Worm (Caenorhabditis elegans) whole organism, late embryonic: ENCODE measurements around the gene ifa-1.

ENCODE experiments used
- C08G9.2 ChIP-seq: sonication (generic microtip); optimal IDR thresholded peaks from 2 replicates; lab custom pipeline; 2016; ENCODE audit warnings: mild to moderate bottlenecking, missing genetic modification characterization, moderate library complexity, missing compliant biosample characterization
- hlh-6 ChIP-seq: sonication (generic microtip); optimal IDR thresholded peaks from 2 replicates; lab custom pipeline; 2016; ENCODE audit warnings: missing genotype, missing genetic modification characterization, missing compliant biosample characterization
- unc-3 ChIP-seq, 2 experiments: fragments of 200-800 bp in 1 of 2; sonication (Bioruptor generic) in 1 of 2; sonication (generic microtip) in 1 of 2; conservative IDR thresholded peaks in 1 of 2; optimal IDR thresholded peaks in 1 of 2; 2 replicates each; pipeline versions ENCODE4 v1.3.6 to Lab custom; 2016 to 2022; ENCODE audit warnings: missing compliant biosample characterization in 2 of 2, missing genetic modification characterization in 2 of 2, missing genetic modification reagents in 1 of 2
- unc-86 ChIP-seq: sonication (generic microtip); optimal IDR thresholded peaks from 2 replicates; lab custom pipeline; 2016; ENCODE audit warnings: missing genetic modification characterization, missing compliant biosample characterization

ce11 chrX:11248083-11248482, 22.9 kb upstream of the ifa-1 start:
- no peak for TF ChIP-seq unc-86
- TF ChIP-seq C08G9.2 (tag; lab: Kevin White, UChicago): peak; percentile 44
- TF ChIP-seq unc-3 (GFP tag; conservative IDR thresholded peaks at IDR 0.05; lab: Robert Waterston, UW): no peak
- no peak for TF ChIP-seq unc-3 (tag; optimal IDR thresholded peaks at IDR 0.05; lab: Kevin White, UChicago)
- peak; percentile 75 for TF ChIP-seq hlh-6
